Worm (Caenorhabditis elegans) whole organism, L4 larva: ENCODE measurements around the gene F52G3.7.
A peak's percentile ranks its signal among the peaks of the same experiment; 100 is the strongest.

Experiments used
- D1046.2 ChIP-seq: fragments of 200-800 bp; sonication (Bioruptor generic); IDR thresholded peaks from 2 replicates; pipeline ENCODE4 v1.3.6; 2022; ENCODE audit warnings: missing genetic modification characterization, missing compliant biosample characterization
- F26F4.8 ChIP-seq: fragments of 200-800 bp; sonication (Bioruptor generic); conservative IDR thresholded peaks from 2 replicates; pipeline ENCODE4 v1.3.6; 2022; ENCODE audit warnings: missing genetic modification characterization, missing compliant biosample characterization
- R02D3.7 ChIP-seq: fragments of 150-350 bp; sonication (generic microtip); optimal IDR thresholded peaks from 3 replicates; lab custom pipeline; 2014; ENCODE audit warnings: missing biosample characterization, missing genetic modification characterization
- Y105C5A.15 ChIP-seq: fragments of 200-800 bp; sonication (Bioruptor generic); IDR thresholded peaks from 2 replicates; pipeline ENCODE4 v1.3.6; 2022; ENCODE audit warnings: missing genetic modification characterization, missing compliant biosample characterization
- Y5F2A.4 ChIP-seq: fragments of 200-800 bp; sonication (Bioruptor generic); optimal IDR thresholded peaks from 2 replicates; lab custom pipeline; 2018; ENCODE audit warnings: mild to moderate bottlenecking, missing genetic modification characterization, missing compliant biosample characterization
- Y75B8A.6 ChIP-seq: fragments of 200-800 bp; sonication (Bioruptor generic); IDR thresholded peaks from 2 replicates; pipeline ENCODE4 v1.3.6; 2022; ENCODE audit warnings: missing genetic modification reagents, missing genetic modification characterization, missing compliant biosample characterization
- ZK337.2 ChIP-seq: fragments of 200-800 bp; sonication (Bioruptor generic); IDR thresholded peaks from 2 replicates; pipeline ENCODE4 v1.3.6; 2022; ENCODE audit warnings: missing genetic modification reagents, missing genetic modification characterization, missing compliant biosample characterization
- arid-1 ChIP-seq: fragments of 200-800 bp; sonication (Bioruptor generic); conservative IDR thresholded peaks from 2 replicates; pipeline ENCODE4 v1.3.6; 2022; ENCODE audit warnings: missing genetic modification reagents, missing genetic modification characterization, missing compliant biosample characterization
- attf-4 ChIP-seq: sonication (generic microtip); optimal IDR thresholded peaks from 3 replicates; lab custom pipeline; 2017; ENCODE audit warnings: missing biosample characterization, missing genetic modification characterization
- ceh-20 ChIP-seq: fragments of 200-800 bp; sonication (Bioruptor generic); IDR thresholded peaks from 2 replicates; pipeline ENCODE4 v1.3.6; 2022; ENCODE audit warnings: missing genetic modification reagents, missing genetic modification characterization, missing compliant biosample characterization
- ceh-28 ChIP-seq: fragments of 150-350 bp; optimal IDR thresholded peaks from 2 replicates; lab custom pipeline; 2014; ENCODE audit warnings: missing biosample characterization, missing genetic modification reagents, missing genetic modification characterization
- daf-16 ChIP-seq, 3 experiments: sonication (generic microtip); optimal IDR thresholded peaks; 2 replicates each; lab custom pipeline; 2016 to 2017; ENCODE audit warnings: missing genetic modification characterization in 3 of 3, missing genetic modification reagents in 3 of 3, mild to moderate bottlenecking in 2 of 3, missing compliant biosample characterization in 2 of 3, missing biosample characterization in 1 of 3, moderate library complexity in 1 of 3
- daf-8 ChIP-seq: fragments of 200-800 bp; sonication (Bioruptor generic); IDR thresholded peaks from 2 replicates; pipeline ENCODE4 v1.3.6; 2022; ENCODE audit warnings: missing genetic modification characterization, missing compliant biosample characterization
- dmd-6 ChIP-seq: fragments of 200-800 bp; sonication (Bioruptor generic); IDR thresholded peaks from 2 replicates; pipeline ENCODE4 v1.3.6; 2022; ENCODE audit warnings: missing genetic modification reagents, missing genetic modification characterization, missing compliant biosample characterization
- dmd-9 ChIP-seq: fragments of 200-800 bp; sonication (Bioruptor generic); IDR thresholded peaks from 2 replicates; pipeline ENCODE4 v1.3.6; 2022; ENCODE audit warnings: missing genetic modification reagents, missing genetic modification characterization, missing compliant biosample characterization
- dpl-1 ChIP-seq: fragments of 150-350 bp; optimal IDR thresholded peaks from 2 replicates; lab custom pipeline; 2014; ENCODE audit warnings: missing biosample characterization, missing genetic modification reagents, missing genetic modification characterization
- duxl-1 ChIP-seq: sonication (generic microtip); optimal IDR thresholded peaks from 2 replicates; lab custom pipeline; 2016; ENCODE audit warnings: mild to moderate bottlenecking, missing genetic modification characterization, moderate library complexity, missing compliant biosample characterization; ENCODE audit not compliant: poor library complexity
- egl-43 ChIP-seq: fragments of 200-800 bp; sonication (Bioruptor generic); IDR thresholded peaks from 2 replicates; pipeline ENCODE4 v1.3.6; 2022; ENCODE audit warnings: missing genetic modification reagents, missing genetic modification characterization, missing compliant biosample characterization
- fkh-10 ChIP-seq: fragments of 150-350 bp; optimal IDR thresholded peaks from 2 replicates; lab custom pipeline; 2014; ENCODE audit warnings: missing biosample characterization, missing genetic modification reagents, missing genetic modification characterization
- hif-1 ChIP-seq, 2 experiments: sonication (generic microtip); optimal IDR thresholded peaks; 2 replicates each; lab custom pipeline; 2016 to 2017; ENCODE audit warnings: missing compliant biosample characterization in 2 of 2, missing genetic modification characterization in 2 of 2, missing genetic modification reagents in 2 of 2, missing genotype in 2 of 2, mild to moderate bottlenecking in 1 of 2
- hmg-1.1 ChIP-seq: fragments of 200-800 bp; sonication (Bioruptor generic); IDR thresholded peaks from 2 replicates; pipeline ENCODE4 v1.3.6; 2022; ENCODE audit warnings: missing genetic modification reagents, missing genetic modification characterization, missing compliant biosample characterization
- jun-1 ChIP-seq: fragments of 150-350 bp; optimal IDR thresholded peaks from 2 replicates; lab custom pipeline; 2014; ENCODE audit warnings: missing biosample characterization, missing genetic modification reagents, missing genetic modification characterization
- lin-13 ChIP-seq: fragments of 150-350 bp; optimal IDR thresholded peaks from 2 replicates; lab custom pipeline; 2014; ENCODE audit warnings: missing biosample characterization, missing genetic modification reagents, missing genetic modification characterization
- lin-29 ChIP-seq: fragments of 200-800 bp; sonication (Bioruptor generic); IDR thresholded peaks from 2 replicates; pipeline ENCODE4 v1.3.6; 2022; ENCODE audit warnings: missing genetic modification reagents, missing genetic modification characterization, missing compliant biosample characterization
- lin-38 ChIP-seq: fragments of 200-800 bp; sonication (Bioruptor generic); IDR thresholded peaks from 2 replicates; pipeline ENCODE4 v1.3.6; 2022; ENCODE audit warnings: missing genetic modification reagents, missing genetic modification characterization, missing compliant biosample characterization
- lsy-2 ChIP-seq, 2 experiments: fragments of 150-350 bp in 1 of 2; sonication (generic microtip) in 1 of 2; optimal IDR thresholded peaks; 2 replicates each; lab custom pipeline; 2014 to 2017; ENCODE audit warnings: missing biosample characterization in 2 of 2, missing genetic modification characterization in 2 of 2
- madf-9 ChIP-seq: fragments of 200-800 bp; sonication (Bioruptor generic); conservative IDR thresholded peaks from 2 replicates; pipeline ENCODE4 v1.3.6; 2022; ENCODE audit warnings: missing genetic modification reagents, missing genetic modification characterization, missing compliant biosample characterization
- mdl-1 ChIP-seq, 2 experiments: fragments of 150-350 bp in 1 of 2; sonication (generic microtip) in 1 of 2; optimal IDR thresholded peaks; 2 replicates each; lab custom pipeline; 2014 to 2017; ENCODE audit warnings: missing biosample characterization in 2 of 2, missing genetic modification characterization in 2 of 2
- mdt-29 ChIP-seq: fragments of 200-800 bp; sonication (Bioruptor generic); IDR thresholded peaks from 2 replicates; pipeline ENCODE4 v1.3.6; 2022; ENCODE audit warnings: missing genetic modification reagents, missing genetic modification characterization, missing compliant biosample characterization
- mep-1 ChIP-seq: fragments of 150-350 bp; sonication (generic microtip); optimal IDR thresholded peaks from 3 replicates; lab custom pipeline; 2014; ENCODE audit warnings: missing biosample characterization, missing genetic modification characterization
- mxl-2 ChIP-seq: fragments of 200-800 bp; sonication (Bioruptor generic); conservative IDR thresholded peaks from 2 replicates; pipeline ENCODE4 v1.3.6; 2022; ENCODE audit warnings: missing genetic modification reagents, missing genetic modification characterization, missing compliant biosample characterization
- nhr-111 ChIP-seq: fragments of 200-800 bp; sonication (Bioruptor generic); optimal IDR thresholded peaks from 2 replicates; lab custom pipeline; 2018; ENCODE audit warnings: mild to moderate bottlenecking, missing genetic modification characterization, missing compliant biosample characterization
- nhr-237 ChIP-seq: sonication (generic microtip); optimal IDR thresholded peaks from 2 replicates; lab custom pipeline; 2017; ENCODE audit warnings: missing biosample characterization, missing genetic modification characterization
- nhr-41 ChIP-seq: fragments of 200-800 bp; sonication (Bioruptor generic); IDR thresholded peaks from 2 replicates; pipeline ENCODE4 v1.3.6; 2022; ENCODE audit warnings: missing genetic modification reagents, missing genetic modification characterization, missing compliant biosample characterization
- nhr-42 ChIP-seq: fragments of 200-800 bp; sonication (Bioruptor generic); IDR thresholded peaks from 2 replicates; pipeline ENCODE4 v1.3.6; 2022; ENCODE audit warnings: missing genetic modification characterization, missing compliant biosample characterization
- nhr-48 ChIP-seq: sonication (generic microtip); optimal IDR thresholded peaks from 2 replicates; lab custom pipeline; 2016; ENCODE audit warnings: mild to moderate bottlenecking, missing genetic modification characterization, missing compliant biosample characterization
- nhr-6 ChIP-seq: fragments of 150-350 bp; optimal IDR thresholded peaks from 2 replicates; lab custom pipeline; 2014; ENCODE audit warnings: missing biosample characterization, missing genetic modification characterization
- nhr-76 ChIP-seq: fragments of 150-350 bp; optimal IDR thresholded peaks from 2 replicates; lab custom pipeline; 2014; ENCODE audit warnings: missing biosample characterization, missing genetic modification characterization
- php-3 ChIP-seq: fragments of 200-800 bp; sonication (Bioruptor generic); IDR thresholded peaks from 2 replicates; pipeline ENCODE4 v1.3.6; 2022; ENCODE audit warnings: missing genetic modification reagents, missing genetic modification characterization, missing compliant biosample characterization
- pqm-1 ChIP-seq: sonication (generic microtip); optimal IDR thresholded peaks from 2 replicates; lab custom pipeline; 2017; ENCODE audit warnings: missing biosample characterization, missing genetic modification characterization
- snpc-1.2 ChIP-seq: fragments of 200-800 bp; sonication (Bioruptor generic); IDR thresholded peaks from 2 replicates; pipeline ENCODE4 v1.3.6; 2022; ENCODE audit warnings: missing genetic modification reagents, missing genetic modification characterization, missing compliant biosample characterization
- snpc-4 ChIP-seq: fragments of 150-350 bp; optimal IDR thresholded peaks from 2 replicates; lab custom pipeline; 2014; ENCODE audit warnings: missing biosample characterization, missing genetic modification characterization
- tag-97 ChIP-seq: fragments of 200-800 bp; sonication (Bioruptor generic); IDR thresholded peaks from 2 replicates; pipeline ENCODE4 v1.3.6; 2022; ENCODE audit warnings: missing genetic modification characterization, missing compliant biosample characterization
- tra-1 ChIP-seq: fragments of 200-800 bp; sonication (Bioruptor generic); IDR thresholded peaks from 2 replicates; pipeline ENCODE4 v1.3.6; 2022; ENCODE audit warnings: missing genetic modification reagents, missing genetic modification characterization, missing compliant biosample characterization
- unc-39 ChIP-seq: sonication (generic microtip); optimal IDR thresholded peaks from 2 replicates; lab custom pipeline; 2017; ENCODE audit warnings: missing biosample characterization, missing genetic modification characterization
- unc-62 ChIP-seq, 3 experiments: fragments of 150-350 bp in 1 of 3; sonication (generic microtip); optimal IDR thresholded peaks in 2 of 3; peaks in 1 of 3; 1 replicate in 1 of 3; 2 replicates in 2 of 3; lab custom pipeline; 2014 to 2017; ENCODE audit warnings: missing biosample characterization in 3 of 3, missing genetic modification characterization in 3 of 3, missing genetic modification reagents in 3 of 3, missing genotype in 1 of 3
- zag-1 ChIP-seq: fragments of 150-350 bp; optimal IDR thresholded peaks from 2 replicates; lab custom pipeline; 2014; ENCODE audit warnings: missing biosample characterization, missing genetic modification characterization
- zfp-3 ChIP-seq: fragments of 200-800 bp; sonication (Bioruptor generic); conservative IDR thresholded peaks from 2 replicates; pipeline ENCODE4 v1.3.6; 2022; ENCODE audit warnings: missing genetic modification reagents, missing genetic modification characterization, missing compliant biosample characterization

F52G3.7 gene

ce11 chrX:16931255-16932023 lies 32.3 kb upstream of the F52G3.7 start:
- TF ChIP-seq dmd-6 (GFP tag; lab: Robert Waterston, UW), result peak; percentile 40
- TF ChIP-seq Y5F2A.4, result peak; percentile 56
- TF ChIP-seq Y75B8A.6 (GFP tag; lab: Robert Waterston, UW), result 0 out of 2 replicates have a peak, but pooled peaks have one; percentile 79
- TF ChIP-seq daf-16 (GFP tag; optimal IDR thresholded peaks at IDR 0.05; lab: Kevin White, UChicago), result no peak
- peak; percentile 60 for TF ChIP-seq daf-16 (tag; optimal IDR thresholded peaks at IDR 0.05; lab: Kevin White, UChicago)
- TF ChIP-seq fkh-10, result no peak
- TF ChIP-seq R02D3.7 (tag; lab: Kevin White, UChicago), result no peak
- TF ChIP-seq snpc-4 (tag; lab: Kevin White, UChicago), result no peak
- TF ChIP-seq lin-29, result peak; percentile 82
- no peak for TF ChIP-seq nhr-111
- TF ChIP-seq nhr-237 (tag; lab: Kevin White, UChicago), result no peak
- TF ChIP-seq nhr-76 (tag; lab: Kevin White, UChicago), result no peak
- no peak for TF ChIP-seq pqm-1 (tag; lab: Kevin White, UChicago)
- peak; percentile 50 for TF ChIP-seq lin-13 (GFP tag; lab: Kevin White, UChicago)
- peak; percentile 16 to 44 for TF ChIP-seq lsy-2 (tag; optimal IDR thresholded peaks at IDR 0.05; lab: Kevin White, UChicago)
- peak; percentile 51 for TF ChIP-seq nhr-41 (GFP tag; lab: Robert Waterston, UW)
- TF ChIP-seq dmd-9 (GFP tag; lab: Robert Waterston, UW), result 0 out of 2 replicates have a peak, but pooled peaks have one; percentile 37
- TF ChIP-seq attf-4 (tag; lab: Kevin White, UChicago), result no peak
- TF ChIP-seq duxl-1 (tag; lab: Kevin White, UChicago), result peak; percentile 33
- TF ChIP-seq ceh-20 (GFP tag; lab: Robert Waterston, UW), result peak; percentile 70
- TF ChIP-seq mep-1 (tag; lab: Kevin White, UChicago), result peak; percentile 68
- TF ChIP-seq ceh-28 (tag; lab: Kevin White, UChicago), result no peak
- peak; percentile 52 for TF ChIP-seq lin-38 (GFP tag; lab: Robert Waterston, UW)
- peak; percentile 32 for TF ChIP-seq dpl-1 (GFP tag; lab: Kevin White, UChicago)
- TF ChIP-seq hmg-1.1 (GFP tag; lab: Robert Waterston, UW), result peak; percentile 55
- TF ChIP-seq ZK337.2, result peak; percentile 2; the same call in 1 of the 2 replicates
- TF ChIP-seq zfp-3 (GFP tag; lab: Robert Waterston, UW), result peak; percentile 96
- peak in 1 of 2 experiments; percentile 78 for TF ChIP-seq hif-1 (tag; optimal IDR thresholded peaks at IDR 0.05; lab: Kevin White, UChicago)
- TF ChIP-seq egl-43 (GFP tag; lab: Robert Waterston, UW), result peak; percentile 64; the same call in 1 of the 2 replicates
- TF ChIP-seq mdt-29 (GFP tag; lab: Robert Waterston, UW), result peak; percentile 74
- TF ChIP-seq arid-1 (GFP tag; lab: Robert Waterston, UW), result peak; percentile 70
- no peak for TF ChIP-seq zag-1 (tag; lab: Kevin White, UChicago)
- 0 out of 2 replicates have a peak, but pooled peaks have one; percentile 72 for TF ChIP-seq tag-97 (GFP tag; lab: Robert Waterston, UW)
- TF ChIP-seq daf-8, result peak; percentile 62; the same call in 1 of the 2 replicates
- TF ChIP-seq nhr-48 (tag; lab: Kevin White, UChicago), result peak; percentile 1
- peak; percentile 68; the same call in 1 of the 2 replicates for TF ChIP-seq nhr-42 (GFP tag; lab: Robert Waterston, UW)
- TF ChIP-seq madf-9 (GFP tag; lab: Robert Waterston, UW), result peak; percentile 22
- TF ChIP-seq D1046.2, result peak; percentile 78; the same call in 1 of the 2 replicates
- TF ChIP-seq mxl-2 (GFP tag; lab: Robert Waterston, UW), result peak; percentile 68
- TF ChIP-seq jun-1, result no peak
- TF ChIP-seq nhr-6 (tag; lab: Kevin White, UChicago), result peak; percentile 42
- peak; percentile 60 for TF ChIP-seq F26F4.8 (GFP tag; lab: Robert Waterston, UW)
- TF ChIP-seq Y105C5A.15 (GFP tag; lab: Robert Waterston, UW), result peak; percentile 90
- peak; percentile 78 for TF ChIP-seq php-3
- TF ChIP-seq unc-62 (GFP tag; optimal IDR thresholded peaks at IDR 0.05 in 1 of 2; lab: Kevin White, UChicago), result peak in 1 of 2 experiments; percentile 98
- no peak for TF ChIP-seq unc-62 (tag; optimal IDR thresholded peaks at IDR 0.05; lab: Kevin White, UChicago)
- TF ChIP-seq unc-39, result no peak
- TF ChIP-seq tra-1, result peak; percentile 73
- peak in 1 of 2 experiments; percentile 2 for TF ChIP-seq mdl-1 (tag; optimal IDR thresholded peaks at IDR 0.05; lab: Kevin White, UChicago)
- peak; percentile 48 for TF ChIP-seq snpc-1.2
